Worm (Caenorhabditis elegans) whole organism, L1 larva: ENCODE data around the gene K08H10.10.

Experiments
- C04F5.9 ChIP-seq: sonication (generic microtip); optimal IDR thresholded peaks from 2 replicates; lab custom pipeline; 2016; ENCODE audit warnings: missing genetic modification characterization, missing compliant biosample characterization
- C34B4.2 ChIP-seq: sonication (generic microtip); optimal IDR thresholded peaks from 2 replicates; lab custom pipeline; 2017; ENCODE audit warnings: mild to moderate bottlenecking, missing genetic modification characterization, missing compliant biosample characterization
- aly-2 ChIP-seq: fragments of 150-350 bp; optimal IDR thresholded peaks from 2 replicates; lab custom pipeline; 2014; ENCODE audit warnings: missing biosample characterization, missing genetic modification characterization
- ama-1 ChIP-seq: fragments of 150-350 bp; optimal IDR thresholded peaks from 2 replicates; lab custom pipeline; 2014
- ceh-82 ChIP-seq, 3 experiments: fragments of 150-350 bp in 1 of 3; sonication (generic microtip) in 2 of 3; optimal IDR thresholded peaks; 2 replicates each; lab custom pipeline; 2014 to 2017; ENCODE audit warnings: missing biosample characterization in 3 of 3, missing genetic modification characterization in 3 of 3
- ceh-90 ChIP-seq: sonication (generic microtip); optimal IDR thresholded peaks from 2 replicates; lab custom pipeline; 2016; ENCODE audit warnings: missing genetic modification characterization, missing compliant biosample characterization
- dpl-1 ChIP-seq, 3 experiments: fragments of 150-350 bp in 2 of 3; sonication (generic microtip) in 1 of 3; optimal IDR thresholded peaks; 2 replicates each; lab custom pipeline; 2014 to 2017; ENCODE audit warnings: missing biosample characterization in 3 of 3, missing genetic modification characterization in 3 of 3, missing genetic modification reagents in 3 of 3
- dsc-1 ChIP-seq: sonication (generic microtip); optimal IDR thresholded peaks from 2 replicates; lab custom pipeline; 2016; ENCODE audit warnings: mild to moderate bottlenecking, missing genetic modification characterization, missing compliant biosample characterization
- efl-1 ChIP-seq, 4 experiments: fragments of 150-350 bp; optimal IDR thresholded peaks in 3 of 4; peaks in 1 of 4; 1 replicate in 1 of 4; 2 replicates in 3 of 4; lab custom pipeline; 2014; ENCODE audit warnings: missing biosample characterization in 2 of 4, missing genetic modification characterization in 2 of 4, missing genetic modification reagents in 2 of 4
- egl-13 ChIP-seq: sonication (generic microtip); optimal IDR thresholded peaks from 2 replicates; lab custom pipeline; 2016; ENCODE audit warnings: missing genotype, missing genetic modification reagents, missing genetic modification characterization, missing compliant biosample characterization
- egl-27 ChIP-seq, 2 experiments: fragments of 150-350 bp in 1 of 2; sonication (generic microtip); optimal IDR thresholded peaks; 3 replicates each; lab custom pipeline; 2017 to 2018; ENCODE audit warnings: missing biosample characterization in 2 of 2, missing genetic modification characterization in 2 of 2, missing genetic modification reagents in 2 of 2
- elt-3 ChIP-seq, 6 experiments: fragments of 150-350 bp in 1 of 6; sonication (generic microtip); optimal IDR thresholded peaks; 2 replicates each; lab custom pipeline; 2017 to 2018; ENCODE audit warnings: missing biosample characterization in 6 of 6, missing genetic modification characterization in 6 of 6, inconsistent platforms in 1 of 6
- ets-5 ChIP-seq: fragments of 200-800 bp; sonication (Bioruptor generic); IDR thresholded peaks from 2 replicates; pipeline ENCODE4 v1.3.6; 2022; ENCODE audit warnings: missing genetic modification characterization, missing compliant biosample characterization
- fkh-8 ChIP-seq: sonication (generic microtip); optimal IDR thresholded peaks from 2 replicates; lab custom pipeline; 2016; ENCODE audit warnings: mild to moderate bottlenecking, missing genetic modification characterization, missing compliant biosample characterization
- fos-1 ChIP-seq: fragments of 150-350 bp; optimal IDR thresholded peaks from 2 replicates; lab custom pipeline; 2014; ENCODE audit warnings: missing biosample characterization, missing genetic modification characterization
- grh-1 ChIP-seq: fragments of 200-800 bp; sonication (Bioruptor generic); IDR thresholded peaks from 2 replicates; pipeline ENCODE4 v1.3.6; 2022; ENCODE audit warnings: missing genetic modification reagents, missing genetic modification characterization, missing compliant biosample characterization
- hlh-17 ChIP-seq: fragments of 200-800 bp; sonication (Bioruptor generic); optimal IDR thresholded peaks from 2 replicates; lab custom pipeline; 2018; ENCODE audit warnings: missing genetic modification characterization, mild to moderate bottlenecking, missing compliant biosample characterization, moderate library complexity, borderline replicate concordance
- hpl-2 ChIP-seq: fragments of 150-350 bp; optimal IDR thresholded peaks from 2 replicates; lab custom pipeline; 2014; ENCODE audit warnings: missing biosample characterization, missing genetic modification reagents, missing genetic modification characterization
- irx-1 ChIP-seq: sonication (generic microtip); optimal IDR thresholded peaks from 2 replicates; lab custom pipeline; 2016; ENCODE audit warnings: missing genetic modification characterization, missing compliant biosample characterization
- isw-1 ChIP-seq: fragments of 200-800 bp; sonication (Bioruptor generic); IDR thresholded peaks from 2 replicates; pipeline ENCODE4 v1.3.6; 2022; ENCODE audit warnings: missing genetic modification characterization, missing compliant biosample characterization
- lin-13 ChIP-seq: fragments of 150-350 bp; optimal IDR thresholded peaks from 2 replicates; lab custom pipeline; 2014; ENCODE audit warnings: missing biosample characterization, missing genetic modification reagents, missing genetic modification characterization
- lin-14 ChIP-seq: fragments of 200-800 bp; sonication (Bioruptor generic); optimal IDR thresholded peaks from 2 replicates; lab custom pipeline; 2018; ENCODE audit warnings: mild to moderate bottlenecking, missing genetic modification characterization, moderate library complexity, missing compliant biosample characterization
- lin-15B ChIP-seq: fragments of 150-350 bp; sonication (generic microtip); optimal IDR thresholded peaks from 3 replicates; lab custom pipeline; 2014; ENCODE audit warnings: missing biosample characterization, missing genetic modification characterization
- lsy-2 ChIP-seq, 2 experiments: fragments of 150-350 bp; optimal IDR thresholded peaks; 2 replicates each; lab custom pipeline; 2014; ENCODE audit warnings: missing biosample characterization in 2 of 2, missing genetic modification characterization in 2 of 2
- mab-9 ChIP-seq: fragments of 200-800 bp; sonication (Bioruptor generic); IDR thresholded peaks from 2 replicates; pipeline ENCODE4 v1.3.6; 2022; ENCODE audit warnings: missing genetic modification reagents, missing genetic modification characterization, missing compliant biosample characterization
- mdl-1 ChIP-seq, 2 experiments: fragments of 150-350 bp; optimal IDR thresholded peaks; 2 replicates each; lab custom pipeline; 2014 to 2017; ENCODE audit warnings: missing biosample characterization in 2 of 2, missing genetic modification characterization in 2 of 2, inconsistent platforms in 1 of 2
- mep-1 ChIP-seq: fragments of 150-350 bp; optimal IDR thresholded peaks from 2 replicates; lab custom pipeline; 2014; ENCODE audit warnings: missing biosample characterization, missing genetic modification characterization
- nhr-19 ChIP-seq: fragments of 200-800 bp; sonication (Bioruptor generic); conservative IDR thresholded peaks from 2 replicates; pipeline ENCODE4 v1.3.6; 2022; ENCODE audit warnings: missing genetic modification characterization, missing compliant biosample characterization
- nhr-20 ChIP-seq: sonication (generic microtip); optimal IDR thresholded peaks from 2 replicates; lab custom pipeline; 2016; ENCODE audit warnings: mild to moderate bottlenecking, missing genetic modification characterization, missing compliant biosample characterization
- nhr-237 ChIP-seq: fragments of 150-350 bp; optimal IDR thresholded peaks from 2 replicates; lab custom pipeline; 2014; ENCODE audit warnings: missing biosample characterization, missing genetic modification characterization
- nhr-28 ChIP-seq: fragments of 150-350 bp; optimal IDR thresholded peaks from 2 replicates; lab custom pipeline; 2014; ENCODE audit warnings: missing biosample characterization, missing genetic modification characterization
- nhr-47 ChIP-seq: sonication (generic microtip); optimal IDR thresholded peaks from 2 replicates; lab custom pipeline; 2016; ENCODE audit warnings: mild to moderate bottlenecking, missing genetic modification characterization, moderate library complexity, missing compliant biosample characterization
- nhr-71 ChIP-seq: sonication (generic microtip); optimal IDR thresholded peaks from 2 replicates; lab custom pipeline; 2016; ENCODE audit warnings: mild to moderate bottlenecking, missing genetic modification characterization, moderate library complexity, missing compliant biosample characterization
- nhr-76 ChIP-seq: sonication (generic microtip); optimal IDR thresholded peaks from 2 replicates; lab custom pipeline; 2017; ENCODE audit warnings: missing biosample characterization, missing genetic modification characterization
- nhr-77 ChIP-seq: fragments of 150-350 bp; optimal IDR thresholded peaks from 2 replicates; lab custom pipeline; 2014; ENCODE audit warnings: missing biosample characterization, missing genetic modification characterization
- nhr-85 ChIP-seq: sonication (generic microtip); peaks from one replicate; lab custom pipeline; 2016; ENCODE audit warnings: missing genetic modification characterization, inconsistent platforms, missing compliant biosample characterization
- nhr-90 ChIP-seq: sonication (generic microtip); optimal IDR thresholded peaks from 2 replicates; lab custom pipeline; 2016; ENCODE audit warnings: mild to moderate bottlenecking, missing genetic modification characterization, missing compliant biosample characterization; ENCODE audit not compliant: poor library complexity
- pag-3 ChIP-seq: sonication (generic microtip); optimal IDR thresholded peaks from 2 replicates; lab custom pipeline; 2017; ENCODE audit warnings: missing genetic modification characterization, mild to moderate bottlenecking, missing compliant biosample characterization, antibody characterized with exemption, borderline replicate concordance; ENCODE audit not compliant: insufficient read depth
- pax-3 ChIP-seq: fragments of 200-800 bp; sonication (Bioruptor generic); optimal IDR thresholded peaks from 2 replicates; lab custom pipeline; 2018; ENCODE audit warnings: mild to moderate bottlenecking, missing genetic modification characterization, moderate library complexity, missing compliant biosample characterization
- skn-1 ChIP-seq: fragments of 150-350 bp; optimal IDR thresholded peaks from 2 replicates; lab custom pipeline; 2014; ENCODE audit warnings: missing biosample characterization, missing genetic modification characterization
- snpc-4 ChIP-seq: fragments of 150-350 bp; optimal IDR thresholded peaks from 2 replicates; lab custom pipeline; 2014; ENCODE audit warnings: missing biosample characterization, missing genetic modification characterization
- snu-23 ChIP-seq: sonication (generic microtip); optimal IDR thresholded peaks from 2 replicates; lab custom pipeline; 2016; ENCODE audit warnings: missing genetic modification characterization, missing compliant biosample characterization
- sox-4 ChIP-seq: sonication (generic microtip); optimal IDR thresholded peaks from 2 replicates; lab custom pipeline; 2016; ENCODE audit warnings: missing genetic modification characterization, missing compliant biosample characterization
- swsn-7 ChIP-seq: sonication (generic microtip); optimal IDR thresholded peaks from 2 replicates; lab custom pipeline; 2016; ENCODE audit warnings: missing genetic modification characterization, missing compliant biosample characterization
- tbx-2 ChIP-seq: sonication (generic microtip); optimal IDR thresholded peaks from 2 replicates; lab custom pipeline; 2016; ENCODE audit warnings: missing genetic modification characterization, missing compliant biosample characterization
- unc-130 ChIP-seq: fragments of 150-350 bp; optimal IDR thresholded peaks from 2 replicates; lab custom pipeline; 2017; ENCODE audit warnings: missing biosample characterization, missing genetic modification characterization, inconsistent platforms
- unc-62 ChIP-seq: fragments of 150-350 bp; optimal IDR thresholded peaks from 2 replicates; lab custom pipeline; 2014; ENCODE audit warnings: missing biosample characterization, missing genetic modification reagents, missing genetic modification characterization
- unc-98 ChIP-seq: fragments of 200-800 bp; sonication (Bioruptor generic); IDR thresholded peaks from 2 replicates; pipeline ENCODE4 v1.3.6; 2022; ENCODE audit warnings: missing genetic modification characterization, missing compliant biosample characterization
- zag-1 ChIP-seq: fragments of 150-350 bp; optimal IDR thresholded peaks from 2 replicates; lab custom pipeline; 2014; ENCODE audit warnings: missing biosample characterization, missing genetic modification characterization

The K08H10.10 gene

DNA sequence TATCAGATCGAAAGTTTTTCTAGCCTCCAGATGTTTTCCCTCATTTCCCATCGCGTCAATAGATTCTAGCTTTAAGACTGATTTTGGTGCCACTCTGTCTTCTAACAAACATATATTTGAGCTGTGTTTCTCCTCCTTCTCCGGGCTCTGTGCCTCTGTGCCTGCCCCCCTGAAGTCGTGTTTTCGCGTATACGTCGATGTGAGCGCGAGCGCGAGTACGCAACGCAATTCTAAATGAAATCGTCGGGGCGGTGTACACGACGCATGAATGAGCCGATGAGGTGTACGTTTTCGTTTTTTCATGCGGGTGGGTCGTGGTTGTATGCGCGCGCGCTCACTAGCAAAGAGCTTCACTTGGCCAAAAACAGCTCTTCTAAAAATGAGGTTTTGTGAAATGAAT lies 35.0 kb upstream of the K08H10.10 start:
- TF ChIP-seq egl-27 (tag; optimal IDR thresholded peaks at IDR 0.05; lab: Kevin White, UChicago), result no peak
- no peak for TF ChIP-seq nhr-20 (tag; lab: Kevin White, UChicago)
- no peak for TF ChIP-seq C34B4.2 (tag; lab: Kevin White, UChicago)
- TF ChIP-seq nhr-90 (tag; lab: Kevin White, UChicago), result no peak
- TF ChIP-seq lin-13 (GFP tag; lab: Kevin White, UChicago), result no peak
- no peak for TF ChIP-seq pax-3 (tag; lab: Kevin White, UChicago)
- TF ChIP-seq nhr-85 (tag; lab: Kevin White, UChicago), result no peak
- peak; percentile 33 for TF ChIP-seq fkh-8 (tag; lab: Kevin White, UChicago)
- TF ChIP-seq lin-14 (GFP tag; lab: Kevin White, UChicago), result peak; percentile 21
- TF ChIP-seq nhr-28 (tag; lab: Kevin White, UChicago), result no peak
- TF ChIP-seq elt-3 (tag; optimal IDR thresholded peaks at IDR 0.05; lab: Kevin White, UChicago), result no peak
- TF ChIP-seq dpl-1 (GFP tag; optimal IDR thresholded peaks at IDR 0.05; lab: Kevin White, UChicago), result no peak
- TF ChIP-seq aly-2 (tag; lab: Kevin White, UChicago), result no peak
- TF ChIP-seq isw-1 (GFP tag; lab: Robert Waterston, UW), result no peak
- TF ChIP-seq unc-62 (GFP tag; lab: Kevin White, UChicago), result no peak
- no peak for TF ChIP-seq hpl-2 (GFP tag; lab: Kevin White, UChicago)

- peak; percentile 36 to 59 for TF ChIP-seq efl-1 (optimal IDR thresholded peaks at IDR 0.05; lab: Kevin White, UChicago)
- peak; percentile 42 to 96 for TF ChIP-seq efl-1 (GFP tag; optimal IDR thresholded peaks at IDR 0.05 in 1 of 2; lab: Kevin White, UChicago)
- no peak for TF ChIP-seq ets-5 (GFP tag; lab: Robert Waterston, UW)
- peak; percentile 76 for TF ChIP-seq lin-14 (GFP tag; lab: Kevin White, UChicago)
- TF ChIP-seq nhr-71, result peak; percentile 75
- TF ChIP-seq nhr-77 (tag; lab: Kevin White, UChicago), result peak; percentile 65
- TF ChIP-seq snu-23 (GFP tag; lab: Kevin White, UChicago), result peak; percentile 81
- TF ChIP-seq nhr-47, result peak; percentile 69
- TF ChIP-seq zag-1 (tag; lab: Kevin White, UChicago), result no peak
- TF ChIP-seq irx-1 (tag; lab: Kevin White, UChicago), result peak; percentile 2
- TF ChIP-seq C04F5.9 (tag; lab: Kevin White, UChicago), result peak; percentile 22
- TF ChIP-seq nhr-90 (tag; lab: Kevin White, UChicago), result peak; percentile 47
- peak; percentile 64 for TF ChIP-seq nhr-19 (GFP tag; lab: Robert Waterston, UW)
- peak; percentile 31; the same call in 1 of the 2 replicates for TF ChIP-seq grh-1
- peak; percentile 63 for TF ChIP-seq dsc-1 (tag; lab: Kevin White, UChicago)
- no peak for TF ChIP-seq sox-4
- TF ChIP-seq fos-1 (tag; lab: Kevin White, UChicago), result peak; percentile 15
- TF ChIP-seq lsy-2 (tag; optimal IDR thresholded peaks at IDR 0.05; lab: Kevin White, UChicago), result peak; percentile 49 to 52
- TF ChIP-seq dpl-1 (GFP tag; optimal IDR thresholded peaks at IDR 0.05; lab: Kevin White, UChicago), result peak in 2 of 3 experiments; percentile 45 to 46
- TF ChIP-seq egl-13 (tag; lab: Kevin White, UChicago), result peak; percentile 37
- peak; percentile 47 for TF ChIP-seq pax-3 (tag; lab: Kevin White, UChicago)
- peak; percentile 77 for TF ChIP-seq unc-130 (tag; lab: Kevin White, UChicago)
- no peak for TF ChIP-seq unc-98 (GFP tag; lab: Robert Waterston, UW)
- no peak for TF ChIP-seq hlh-17 (GFP tag; lab: Kevin White, UChicago)
- peak; percentile 36 for TF ChIP-seq lin-15B (tag; lab: Kevin White, UChicago)
- TF ChIP-seq mab-9 (GFP tag; lab: Robert Waterston, UW), result 0 out of 2 replicates have a peak, but pooled peaks have one; percentile 33
- TF ChIP-seq nhr-76 (tag; lab: Kevin White, UChicago), result no peak
- no peak for TF ChIP-seq nhr-237 (tag; lab: Kevin White, UChicago)
- no peak for TF ChIP-seq ama-1 (lab: Kevin White, UChicago)
- TF ChIP-seq tbx-2, result peak; percentile 69
- TF ChIP-seq mdl-1 (tag; optimal IDR thresholded peaks at IDR 0.05; lab: Kevin White, UChicago), result peak in 1 of 2 experiments; percentile 35
- TF ChIP-seq snpc-4, result peak; percentile 10
- peak; percentile 76 for TF ChIP-seq skn-1 (tag; lab: Kevin White, UChicago)
- peak; percentile 72 for TF ChIP-seq mep-1 (tag; lab: Kevin White, UChicago)
- TF ChIP-seq ceh-82 (tag; optimal IDR thresholded peaks at IDR 0.05; lab: Kevin White, UChicago), result peak; percentile 43 to 76 (median 72)
- no peak for TF ChIP-seq pag-3 (tag; lab: Kevin White, UChicago)
- peak; percentile 48 for TF ChIP-seq fkh-8 (tag; lab: Kevin White, UChicago)
- peak; percentile 72 for TF ChIP-seq swsn-7 (tag; lab: Kevin White, UChicago)
- no peak for TF ChIP-seq ceh-90 (tag; lab: Kevin White, UChicago)
Observed at ce11 chrV:9970119-9970518, 30.7 kb upstream of the K08H10.10 start.
